Worm (Caenorhabditis elegans): ENCODE measurements around the gene fbxa-192.
"Not testable (repeated sequence)": the region's sequence is repeated elsewhere in the genome, so short reads cannot be mapped to it uniquely, and the experiment has no call there.

DNA sequence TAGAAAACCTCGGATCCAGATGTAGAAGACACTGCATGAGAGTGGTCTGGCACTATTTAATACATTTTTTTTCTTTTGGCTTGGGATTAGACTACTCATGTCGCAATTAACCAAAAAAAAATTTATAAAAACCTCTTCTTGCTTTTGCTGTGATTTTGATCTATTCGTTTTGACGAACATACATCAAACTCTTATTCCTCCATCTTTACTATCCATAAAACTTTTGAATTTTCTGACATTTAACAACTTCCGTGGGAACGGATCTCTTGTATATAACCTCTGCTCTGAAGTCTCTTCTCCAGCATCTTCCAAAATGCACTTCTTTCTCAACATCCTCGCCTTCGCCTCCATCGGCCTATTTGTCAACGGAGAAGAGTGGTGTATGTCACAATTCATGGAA lies 44.3 kb downstream of the fbxa-192 start, which contains the start of gene Y6G8.16:
- not testable (repeated sequence) for TF ChIP-seq nhr-28 (tag; optimal IDR thresholded peaks at IDR 0.05); snpc-1.2 (GFP tag; IDR thresholded peaks at IDR 0.05); nhr-25 (tag; optimal IDR thresholded peaks at IDR 0.05; ENCODE audit: borderline replicate concordance, insufficient read depth); nhr-237 (tag; optimal IDR thresholded peaks at IDR 0.05); nhr-10 (tag; optimal IDR thresholded peaks at IDR 0.05); ZK546.5 (tag; optimal IDR thresholded peaks at IDR 0.05); D1046.2 (GFP tag; IDR thresholded peaks at IDR 0.05)
